Worm (Caenorhabditis elegans) whole organism, young adult: ENCODE data around the gene tag-243.

ENCODE experiments used
- F10E7.11 ChIP-seq: sonication (generic microtip); optimal IDR thresholded peaks from 2 replicates; lab custom pipeline; 2017; ENCODE audit warnings: mild to moderate bottlenecking, missing genetic modification characterization, moderate library complexity, missing compliant biosample characterization
- attf-6 ChIP-seq: fragments of 200-800 bp; sonication (Bioruptor generic); IDR thresholded peaks from 2 replicates; pipeline ENCODE4 v1.3.6; 2022; ENCODE audit warnings: missing genetic modification reagents, missing genetic modification characterization, missing compliant biosample characterization
- lin-35 ChIP-seq, 3 experiments: fragments of 150-350 bp in 2 of 3; sonication (generic microtip) in 1 of 3; optimal IDR thresholded peaks; 2 replicates each; lab custom pipeline; 2014 to 2018; ENCODE audit warnings: missing biosample characterization in 3 of 3, missing genetic modification characterization in 3 of 3, missing genetic modification reagents in 3 of 3
- madf-8 ChIP-seq: fragments of 200-800 bp; sonication (Bioruptor generic); conservative IDR thresholded peaks from 2 replicates; pipeline ENCODE4 v1.3.6; 2022; ENCODE audit warnings: missing genetic modification reagents, missing genetic modification characterization, missing compliant biosample characterization
- nfya-1 ChIP-seq: sonication (generic microtip); optimal IDR thresholded peaks from 2 replicates; lab custom pipeline; 2017; ENCODE audit warnings: antibody characterized with exemption, missing compliant biosample characterization, missing genetic modification characterization, borderline replicate concordance; ENCODE audit not compliant: insufficient read depth
- snpc-1.3 ChIP-seq: sonication (generic microtip); optimal IDR thresholded peaks from 2 replicates; lab custom pipeline; 2017; ENCODE audit warnings: missing genetic modification characterization, mild to moderate bottlenecking, missing compliant biosample characterization, antibody characterized with exemption, moderate library complexity, missing genotype, missing genetic modification reagents; ENCODE audit not compliant: insufficient read depth

- no peak for TF ChIP-seq attf-6
- TF ChIP-seq madf-8 = no peak
- no peak for TF ChIP-seq lin-35 (GFP tag; optimal IDR thresholded peaks at IDR 0.05; lab: Kevin White, UChicago)
- TF ChIP-seq nfya-1 (tag; lab: Kevin White, UChicago) = no peak
- no peak for TF ChIP-seq F10E7.11 (tag; lab: Kevin White, UChicago)
- no peak for TF ChIP-seq snpc-1.3
Observed at ce11 chrIII:4687134-4687533, 1.1 kb downstream of the tag-243 start.
